Worm (Caenorhabditis elegans) whole organism, L3 larva: Measurements from ENCODE around the gene str-84.

Experiments
- aly-2 ChIP-seq: fragments of 150-350 bp; optimal IDR thresholded peaks from 2 replicates; lab custom pipeline; 2014; ENCODE audit warnings: missing biosample characterization, missing genetic modification characterization
- elt-3 ChIP-seq, 3 experiments: fragments of 150-350 bp in 1 of 3; sonication (generic microtip) in 2 of 3; optimal IDR thresholded peaks; 2 replicates in 2 of 3; 4 replicates in 1 of 3; lab custom pipeline; 2014 to 2017; ENCODE audit warnings: missing biosample characterization in 3 of 3, missing genetic modification characterization in 3 of 3
- lin-39 ChIP-seq: fragments of 150-350 bp; optimal IDR thresholded peaks from 2 replicates; lab custom pipeline; 2018; ENCODE audit warnings: missing biosample characterization, missing genetic modification reagents, missing genetic modification characterization
- mdl-1 ChIP-seq: fragments of 150-350 bp; optimal IDR thresholded peaks from 2 replicates; lab custom pipeline; 2014; ENCODE audit warnings: missing biosample characterization, missing genetic modification characterization
- nhr-11 ChIP-seq: fragments of 150-350 bp; optimal IDR thresholded peaks from 2 replicates; lab custom pipeline; 2014; ENCODE audit warnings: missing biosample characterization, missing genetic modification characterization
- nhr-23 ChIP-seq: fragments of 150-350 bp; optimal IDR thresholded peaks from 2 replicates; lab custom pipeline; 2014; ENCODE audit warnings: missing biosample characterization, missing genetic modification reagents, missing genetic modification characterization
- nhr-28 ChIP-seq: fragments of 150-350 bp; optimal IDR thresholded peaks from 2 replicates; lab custom pipeline; 2014; ENCODE audit warnings: missing biosample characterization, missing genetic modification characterization
- nhr-76 ChIP-seq: fragments of 150-350 bp; sonication (generic microtip); optimal IDR thresholded peaks from 5 replicates; lab custom pipeline; 2014; ENCODE audit warnings: missing biosample characterization, missing genetic modification characterization
- pha-4 ChIP-seq: fragments of 150-350 bp; optimal IDR thresholded peaks from 2 replicates; lab custom pipeline; 2014; ENCODE audit warnings: missing biosample characterization, missing genetic modification reagents, missing genetic modification characterization
- snpc-4 ChIP-seq: fragments of 150-350 bp; optimal IDR thresholded peaks from 2 replicates; lab custom pipeline; 2014; ENCODE audit warnings: missing biosample characterization, missing genetic modification characterization
- unc-62 ChIP-seq: fragments of 150-350 bp; sonication (generic microtip); optimal IDR thresholded peaks from 4 replicates; lab custom pipeline; 2014; ENCODE audit warnings: missing biosample characterization, missing genetic modification reagents, missing genetic modification characterization
- zag-1 ChIP-seq: fragments of 150-350 bp; optimal IDR thresholded peaks from 2 replicates; lab custom pipeline; 2014; ENCODE audit warnings: missing biosample characterization, missing genetic modification characterization
- ztf-11 ChIP-seq: fragments of 150-350 bp; optimal IDR thresholded peaks from 2 replicates; lab custom pipeline; 2014; ENCODE audit warnings: missing biosample characterization, missing genetic modification characterization

DNA sequence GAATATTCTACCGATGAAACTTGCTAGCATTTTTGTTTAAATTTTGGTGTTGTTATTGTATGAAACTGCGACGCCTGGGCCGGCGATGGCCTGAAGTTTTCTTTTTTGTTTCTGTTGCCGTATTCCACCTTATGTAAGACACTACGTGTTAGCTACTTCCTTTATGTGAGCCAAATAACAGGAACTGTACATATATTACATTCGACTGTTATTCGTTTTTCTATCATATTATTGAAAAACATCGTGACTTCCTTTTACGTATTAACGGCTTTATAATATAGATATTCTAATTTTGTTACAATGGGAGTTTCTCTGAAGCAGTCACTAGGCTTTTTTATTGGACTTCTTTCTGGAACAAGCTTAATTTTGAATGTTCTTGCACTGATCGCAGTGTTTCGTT is 24.5 kb upstream of the str-84 start, which contains the start of gene srx-3:
- TF ChIP-seq pha-4 (tag; lab: Kevin White, UChicago) (no peak), elt-3 (tag; optimal IDR thresholded peaks at IDR 0.05; lab: Kevin White, UChicago) (no peak), ztf-11 (tag; lab: Kevin White, UChicago) (no peak), aly-2 (no peak), mdl-1 (tag; lab: Kevin White, UChicago) (no peak), unc-62 (GFP tag; lab: Kevin White, UChicago) (no peak), nhr-28 (tag; lab: Kevin White, UChicago) (no peak), nhr-76 (tag; lab: Kevin White, UChicago) (no peak), lin-39 (tag; lab: Kevin White, UChicago) (no peak), snpc-4 (tag; lab: Kevin White, UChicago) (no peak), zag-1 (tag; lab: Kevin White, UChicago) (no peak), nhr-11 (no peak), nhr-23 (tag; lab: Kevin White, UChicago) (no peak)
